Worm (Caenorhabditis elegans) whole organism, L4 larva: Measurements from ENCODE around the gene msp-77.

Source experiments
- ZK546.5 ChIP-seq, 2 experiments: sonication (generic microtip); optimal IDR thresholded peaks; 2 replicates each; lab custom pipeline; 2017; ENCODE audit warnings: missing biosample characterization in 2 of 2, missing genetic modification characterization in 2 of 2
- arid-1 ChIP-seq: fragments of 200-800 bp; sonication (Bioruptor generic); conservative IDR thresholded peaks from 2 replicates; pipeline ENCODE4 v1.3.6; 2022; ENCODE audit warnings: missing genetic modification reagents, missing genetic modification characterization, missing compliant biosample characterization
- ceh-32 ChIP-seq: sonication (generic microtip); optimal IDR thresholded peaks from 2 replicates; lab custom pipeline; 2016; ENCODE audit warnings: mild to moderate bottlenecking, missing genetic modification characterization, missing compliant biosample characterization; ENCODE audit not compliant: poor library complexity
- ces-1 ChIP-seq: fragments of 150-350 bp; sonication (generic microtip); optimal IDR thresholded peaks from 4 replicates; lab custom pipeline; 2014; ENCODE audit warnings: missing biosample characterization, missing genetic modification reagents, missing genetic modification characterization
- fos-1 ChIP-seq: fragments of 150-350 bp; optimal IDR thresholded peaks from 2 replicates; lab custom pipeline; 2014; ENCODE audit warnings: missing biosample characterization, missing genetic modification characterization
- lin-29 ChIP-seq: fragments of 200-800 bp; sonication (Bioruptor generic); IDR thresholded peaks from 2 replicates; pipeline ENCODE4 v1.3.6; 2022; ENCODE audit warnings: missing genetic modification reagents, missing genetic modification characterization, missing compliant biosample characterization
- lir-3 ChIP-seq: sonication (generic microtip); optimal IDR thresholded peaks from 2 replicates; lab custom pipeline; 2016; ENCODE audit warnings: mild to moderate bottlenecking, missing genetic modification characterization, missing compliant biosample characterization
- lsy-2 ChIP-seq, 2 experiments: fragments of 150-350 bp in 1 of 2; sonication (generic microtip) in 1 of 2; optimal IDR thresholded peaks; 2 replicates each; lab custom pipeline; 2014 to 2017; ENCODE audit warnings: missing biosample characterization in 2 of 2, missing genetic modification characterization in 2 of 2
- nhr-237 ChIP-seq: sonication (generic microtip); optimal IDR thresholded peaks from 2 replicates; lab custom pipeline; 2017; ENCODE audit warnings: missing biosample characterization, missing genetic modification characterization
- nhr-28 ChIP-seq: fragments of 150-350 bp; optimal IDR thresholded peaks from 2 replicates; lab custom pipeline; 2014; ENCODE audit warnings: missing biosample characterization, missing genetic modification characterization
- nhr-77 ChIP-seq: fragments of 150-350 bp; optimal IDR thresholded peaks from 2 replicates; lab custom pipeline; 2014; ENCODE audit warnings: missing biosample characterization, missing genetic modification characterization
- pqm-1 ChIP-seq: sonication (generic microtip); optimal IDR thresholded peaks from 2 replicates; lab custom pipeline; 2017; ENCODE audit warnings: missing biosample characterization, missing genetic modification characterization
- spr-1 ChIP-seq: sonication (generic microtip); optimal IDR thresholded peaks from 2 replicates; lab custom pipeline; 2016; ENCODE audit warnings: mild to moderate bottlenecking, missing genetic modification characterization, missing compliant biosample characterization
- unc-39 ChIP-seq: sonication (generic microtip); optimal IDR thresholded peaks from 2 replicates; lab custom pipeline; 2017; ENCODE audit warnings: missing biosample characterization, missing genetic modification characterization

ce11 chrIV:9855712-9856111 lies 38.7 kb upstream of the msp-77 start, which contains the start of gene K07F5.12:
- TF ChIP-seq lsy-2 (tag; optimal IDR thresholded peaks at IDR 0.05; lab: Kevin White, UChicago) (no peak), ces-1 (no peak), nhr-77 (tag; lab: Kevin White, UChicago) (no peak), arid-1 (GFP tag; lab: Robert Waterston, UW) (no peak), lir-3 (tag; lab: Kevin White, UChicago) (no peak), lin-29 (GFP tag; lab: Robert Waterston, UW) (no peak), pqm-1 (tag; lab: Kevin White, UChicago) (no peak), ceh-32 (tag; lab: Kevin White, UChicago) (no peak), nhr-28 (tag; lab: Kevin White, UChicago) (no peak), spr-1 (tag; lab: Kevin White, UChicago) (no peak), nhr-237 (no peak), fos-1 (tag; lab: Kevin White, UChicago) (no peak), ZK546.5 (tag; optimal IDR thresholded peaks at IDR 0.05; lab: Kevin White, UChicago) (no peak), unc-39 (tag; lab: Kevin White, UChicago) (no peak)
